Worm (Caenorhabditis elegans): ENCODE data around the gene arx-6.

Gene arx-6

ce11 chrIII:4849739-4850138 lies 28.7 kb upstream of the arx-6 start, which contains the start of gene nonu-1 (continued):
- TF ChIP-seq mab-9 (GFP tag; IDR thresholded peaks at IDR 0.05) (no peak), pqm-1 (tag; optimal IDR thresholded peaks at IDR 0.05) (no peak), Y116A8C.19 (tag; optimal IDR thresholded peaks at IDR 0.05; ENCODE audit: borderline replicate concordance) (no peak), fos-1 (tag; optimal IDR thresholded peaks at IDR 0.05) (no peak), nhr-237 (tag; optimal IDR thresholded peaks at IDR 0.05) (no peak), alr-1 (tag; optimal IDR thresholded peaks at IDR 0.05; ENCODE audit: borderline replicate concordance) (peak; percentile 8), pag-3 (tag; optimal IDR thresholded peaks at IDR 0.05; ENCODE audit: borderline replicate concordance, insufficient read depth) (no peak), hpl-2 (GFP tag; optimal IDR thresholded peaks at IDR 0.05) (no peak), skn-1 (tag; optimal IDR thresholded peaks at IDR 0.05) (no peak), tlp-1 (tag; optimal IDR thresholded peaks at IDR 0.05) (no peak), ceh-88 (GFP tag; IDR thresholded peaks at IDR 0.05) (no peak), nhr-71 (tag; optimal IDR thresholded peaks at IDR 0.05) (no peak), unc-98 (GFP tag; IDR thresholded peaks at IDR 0.05) (no peak), lin-13 (GFP tag; optimal IDR thresholded peaks at IDR 0.05) (no peak), hlh-4 (tag; optimal IDR thresholded peaks at IDR 0.05) (no peak), nhr-12 (tag; optimal IDR thresholded peaks at IDR 0.05) (no peak), ceh-90 (tag; optimal IDR thresholded peaks at IDR 0.05) (no peak), fkh-10 (GFP tag; optimal IDR thresholded peaks at IDR 0.05) (no peak), ama-1 (optimal IDR thresholded peaks at IDR 0.05) (no peak), nhr-84 (tag; optimal IDR thresholded peaks at IDR 0.05) (no peak), lin-14 (GFP tag; optimal IDR thresholded peaks at IDR 0.05) (no peak), F16B12.6 (tag; optimal IDR thresholded peaks at IDR 0.05) (no peak), nhr-90 (tag; optimal IDR thresholded peaks at IDR 0.05; ENCODE audit: poor library complexity) (no peak)

ce11 chrIII:4850139-4850538 lies 28.3 kb upstream of the arx-6 start, which contains the start of gene F26A1.1:
Gene F26A1.1, plus strand, starts transcription at chrIII:4850507.
- peak; percentile 57 to 68 for TF ChIP-seq lin-35 (GFP tag; optimal IDR thresholded peaks at IDR 0.05)
- TF ChIP-seq efl-1 (optimal IDR thresholded peaks at IDR 0.05), result peak; percentile 20 to 65
- peak; percentile 76 to 96 for TF ChIP-seq efl-1 (GFP tag; optimal IDR thresholded peaks at IDR 0.05 in 1 of 2)
- TF ChIP-seq tlp-1 (tag; optimal IDR thresholded peaks at IDR 0.05), result no peak
- TF ChIP-seq lin-14 (GFP tag; optimal IDR thresholded peaks at IDR 0.05), result no peak
- no peak for TF ChIP-seq ceh-88 (GFP tag; IDR thresholded peaks at IDR 0.05)
- TF ChIP-seq unc-62 (GFP tag; optimal IDR thresholded peaks at IDR 0.05), result no peak
- peak; percentile 14 for TF ChIP-seq skn-1 (tag; optimal IDR thresholded peaks at IDR 0.05)
- peak; percentile 22 for TF ChIP-seq nhr-71 (tag; optimal IDR thresholded peaks at IDR 0.05)
- TF ChIP-seq rnt-1 (tag; optimal IDR thresholded peaks at IDR 0.05), result peak; percentile 4
- no peak for TF ChIP-seq pag-3 (tag; optimal IDR thresholded peaks at IDR 0.05; ENCODE audit: borderline replicate concordance, insufficient read depth)
- no peak for TF ChIP-seq C34B4.2 (tag; optimal IDR thresholded peaks at IDR 0.05)
- TF ChIP-seq lsy-2 (tag; optimal IDR thresholded peaks at IDR 0.05), result peak; percentile 50 to 67
- peak; percentile 7 for TF ChIP-seq nhr-90 (tag; optimal IDR thresholded peaks at IDR 0.05; ENCODE audit: poor library complexity)
- TF ChIP-seq dpl-1 (GFP tag; optimal IDR thresholded peaks at IDR 0.05), result peak; percentile 56 to 76 (median 70)
- TF ChIP-seq fkh-10 (GFP tag; optimal IDR thresholded peaks at IDR 0.05), result no peak
- no peak for TF ChIP-seq swsn-7 (tag; optimal IDR thresholded peaks at IDR 0.05)
- no peak for TF ChIP-seq nhr-76 (tag; optimal IDR thresholded peaks at IDR 0.05)
- no peak for TF ChIP-seq sox-4 (tag; optimal IDR thresholded peaks at IDR 0.05)
- peak in 1 of 3 experiments; percentile 6 for TF ChIP-seq ceh-82 (tag; optimal IDR thresholded peaks at IDR 0.05)
- peak; percentile 23 for TF ChIP-seq C16A3.4 (tag; optimal IDR thresholded peaks at IDR 0.05)
- no peak for TF ChIP-seq mdl-1 (tag; optimal IDR thresholded peaks at IDR 0.05)
- no peak for TF ChIP-seq hlh-17 (GFP tag; optimal IDR thresholded peaks at IDR 0.05; ENCODE audit: borderline replicate concordance)
- TF ChIP-seq egl-27 (tag; optimal IDR thresholded peaks at IDR 0.05), result no peak
- peak; percentile 82 for TF ChIP-seq F16B12.6 (tag; optimal IDR thresholded peaks at IDR 0.05)
- peak; percentile 41 for TF ChIP-seq snu-23 (GFP tag; optimal IDR thresholded peaks at IDR 0.05)

Data from whole organism, L1 larva.